Worm (Caenorhabditis elegans): Measurements from ENCODE around the gene orai-1.

DNA sequence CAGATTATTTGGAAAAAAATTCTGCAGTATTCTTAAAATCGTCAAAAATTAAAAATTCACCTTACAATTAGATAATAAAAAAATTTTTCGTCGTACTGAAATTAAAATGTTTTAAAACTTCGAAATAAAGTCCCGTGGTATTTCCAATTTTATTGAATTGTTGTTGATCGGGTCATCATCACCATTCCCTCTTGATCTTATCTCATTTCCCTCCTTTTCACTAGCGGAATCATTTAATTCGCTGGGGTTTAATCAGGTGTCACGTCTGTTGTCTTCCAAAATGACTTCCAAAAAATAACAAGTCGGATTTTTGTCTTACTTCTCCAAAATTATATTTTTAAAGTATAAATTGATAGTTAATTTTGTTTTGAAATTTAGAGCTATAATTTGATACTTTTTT lies 10.1 kb downstream of the orai-1 start:
- TF ChIP-seq nhr-11 (tag; optimal IDR thresholded peaks at IDR 0.05) = no peak
- no peak for TF ChIP-seq lin-15B (tag; optimal IDR thresholded peaks at IDR 0.05)
- TF ChIP-seq nhr-77 (tag; optimal IDR thresholded peaks at IDR 0.05) = no peak
- no peak for TF ChIP-seq tbx-2 (tag; optimal IDR thresholded peaks at IDR 0.05)
- TF ChIP-seq snpc-4 (tag; optimal IDR thresholded peaks at IDR 0.05) = no peak
- TF ChIP-seq ceh-16 (tag; optimal IDR thresholded peaks at IDR 0.05) = no peak
- no peak for TF ChIP-seq jun-1 (tag; optimal IDR thresholded peaks at IDR 0.05)
- TF ChIP-seq nhr-25 (tag; optimal IDR thresholded peaks at IDR 0.05) = no peak
- TF ChIP-seq sea-2 (GFP tag; optimal IDR thresholded peaks at IDR 0.05) = no peak
- no peak for TF ChIP-seq nhr-28 (tag; optimal IDR thresholded peaks at IDR 0.05)
- no peak for TF ChIP-seq nhr-67 (tag; optimal IDR thresholded peaks at IDR 0.05)
- no peak for TF ChIP-seq nhr-23 (tag; optimal IDR thresholded peaks at IDR 0.05)

All from whole organism, L3 larva.